Worm (Caenorhabditis elegans) whole organism, early embryonic: Measurements from ENCODE around the gene Y54E2A.4.

ENCODE experiments used
- pes-1 ChIP-seq: fragments of 200-800 bp; sonication (Bioruptor generic); IDR thresholded peaks from 2 replicates; pipeline ENCODE4 v1.3.6; 2022; ENCODE audit warnings: missing genetic modification reagents, missing genetic modification characterization, missing compliant biosample characterization
- tbx-37 ChIP-seq: fragments of 200-800 bp; sonication (Bioruptor generic); conservative IDR thresholded peaks from 2 replicates; pipeline ENCODE4 v1.3.6; 2022; ENCODE audit warnings: missing genetic modification reagents, missing genetic modification characterization, missing compliant biosample characterization

- TF ChIP-seq tbx-37 (GFP tag; lab: Robert Waterston, UW) (no peak), pes-1 (GFP tag; lab: Robert Waterston, UW) (no peak)
Observed at ce11 chrII:14812231-14812630, 57.8 kb downstream of the Y54E2A.4 start, which contains the start of gene osta-3.
